Fruit fly (Drosophila melanogaster) whole organism, embryonic: ENCODE results near the gene CG14183.
A peak's percentile ranks its signal among the peaks of the same experiment; 100 is the strongest.

Experiments
- CG10321 ChIP-seq: fragments of 200-800 bp; sonication (Bioruptor generic); IDR thresholded peaks from 2 replicates; pipeline ENCODE4 v1.3.6; 2022; ENCODE audit warnings: missing biosample characterization, missing genetic modification characterization
- CG10959 ChIP-seq: fragments of 200-800 bp; sonication (Bioruptor generic); IDR thresholded peaks from 2 replicates; pipeline ENCODE4 v1.3.6; 2022; ENCODE audit warnings: missing biosample characterization, missing genetic modification characterization
- CG11247 ChIP-seq: fragments of 200-800 bp; sonication (Bioruptor generic); IDR thresholded peaks from 2 replicates; pipeline ENCODE4 v1.3.6; 2022; ENCODE audit warnings: missing biosample characterization, missing genetic modification characterization
- CG12659 ChIP-seq: fragments of 200-800 bp; sonication (Bioruptor generic); optimal IDR thresholded peaks from 3 replicates; lab custom pipeline; 2017; ENCODE audit warnings: mild to moderate bottlenecking, missing biosample characterization, missing genetic modification reagents, missing genetic modification characterization
- CG12942 ChIP-seq: fragments of 200-800 bp; sonication (Bioruptor generic); optimal IDR thresholded peaks from 3 replicates; lab custom pipeline; 2016; ENCODE audit warnings: missing biosample characterization, missing genetic modification characterization
- CG13287 ChIP-seq: fragments of 200-800 bp; sonication (Bioruptor generic); IDR thresholded peaks from 2 replicates; pipeline ENCODE4 v1.3.6; 2022; ENCODE audit warnings: missing biosample characterization, missing genetic modification characterization; ENCODE audit not compliant: partially characterized antibody
- CG14965 ChIP-seq: fragments of 200-800 bp; sonication (Bioruptor generic); optimal IDR thresholded peaks from 2 replicates; lab custom pipeline; 2016; ENCODE audit warnings: missing biosample characterization, missing genetic modification characterization, borderline replicate concordance
- CG15479 ChIP-seq: fragments of 200-800 bp; sonication (Bioruptor generic); optimal IDR thresholded peaks from 3 replicates; lab custom pipeline; 2019; ENCODE audit warnings: missing biosample characterization, mild to moderate bottlenecking, missing genetic modification characterization, moderate library complexity
- CG16815 ChIP-seq: fragments of 200-800 bp; sonication (Bioruptor generic); optimal IDR thresholded peaks from 3 replicates; lab custom pipeline; 2017; ENCODE audit warnings: missing biosample characterization, mild to moderate bottlenecking, missing genetic modification characterization
- CG17385 ChIP-seq: fragments of 200-800 bp; sonication (Bioruptor generic); optimal IDR thresholded peaks from 3 replicates; lab custom pipeline; 2018; ENCODE audit warnings: missing biosample characterization, mild to moderate bottlenecking, missing genetic modification characterization
- CG2712 ChIP-seq: fragments of 200-800 bp; optimal IDR thresholded peaks from 3 replicates; lab custom pipeline; 2019; ENCODE audit warnings: missing biosample characterization, mild to moderate bottlenecking, missing genetic modification characterization, moderate library complexity
- CG31365 ChIP-seq: fragments of 200-800 bp; sonication (Bioruptor generic); optimal IDR thresholded peaks from 2 replicates; lab custom pipeline; 2018; ENCODE audit warnings: missing biosample characterization, mild to moderate bottlenecking, missing genetic modification characterization
- CG31441 ChIP-seq: fragments of 200-800 bp; sonication (Bioruptor generic); IDR thresholded peaks from 2 replicates; pipeline ENCODE4 v1.3.6; 2022; ENCODE audit warnings: missing biosample characterization, missing genetic modification characterization
- CG5245 ChIP-seq: fragments of 200-800 bp; sonication (Bioruptor generic); optimal IDR thresholded peaks from 3 replicates; lab custom pipeline; 2016; ENCODE audit warnings: missing biosample characterization, missing genetic modification characterization
- CG5953 ChIP-seq: fragments of 200-800 bp; sonication (Bioruptor generic); IDR thresholded peaks from 2 replicates; pipeline ENCODE4 v1.3.6; 2022; ENCODE audit warnings: missing biosample characterization, missing genetic modification characterization
- CG6254 ChIP-seq: fragments of 200-800 bp; sonication (Bioruptor generic); optimal IDR thresholded peaks from 3 replicates; lab custom pipeline; 2017; ENCODE audit warnings: mild to moderate bottlenecking, missing biosample characterization, missing genetic modification reagents, missing genetic modification characterization
- CG6272 ChIP-seq: fragments of 200-800 bp; sonication (Bioruptor generic); IDR thresholded peaks from 2 replicates; pipeline ENCODE4 v1.3.6; 2022; ENCODE audit warnings: missing biosample characterization, missing genetic modification characterization
- CG7556 ChIP-seq: fragments of 200-800 bp; sonication (Bioruptor generic); optimal IDR thresholded peaks from 2 replicates; lab custom pipeline; 2017; ENCODE audit warnings: missing biosample characterization, mild to moderate bottlenecking, missing genetic modification characterization
- CG7963 ChIP-seq: fragments of 200-800 bp; sonication (Bioruptor generic); IDR thresholded peaks from 3 replicates; pipeline ENCODE4 v1.3.6; 2022; ENCODE audit warnings: missing biosample characterization, missing genetic modification characterization; ENCODE audit not compliant: partially characterized antibody
- CG8281 ChIP-seq: fragments of 200-800 bp; sonication (Bioruptor generic); optimal IDR thresholded peaks from 2 replicates; lab custom pipeline; 2018; ENCODE audit warnings: missing biosample characterization, mild to moderate bottlenecking, missing genetic modification characterization, moderate library complexity
- CG9609 ChIP-seq: fragments of 200-800 bp; sonication (Bioruptor generic); optimal IDR thresholded peaks from 3 replicates; lab custom pipeline; 2016; ENCODE audit warnings: missing biosample characterization, missing genetic modification characterization
- Dip2 ChIP-seq: fragments of 200-800 bp; sonication (Bioruptor generic); IDR thresholded peaks from 2 replicates; pipeline ENCODE4 v1.3.6; 2022; ENCODE audit warnings: missing biosample characterization, missing genetic modification characterization
- Dp ChIP-seq: fragments of 200-800 bp; sonication (Bioruptor generic); optimal IDR thresholded peaks from 2 replicates; lab custom pipeline; 2018; ENCODE audit warnings: missing biosample characterization, mild to moderate bottlenecking, missing genetic modification characterization, moderate library complexity
- Drgx ChIP-seq: fragments of 200-800 bp; sonication (Bioruptor generic); IDR thresholded peaks from 2 replicates; pipeline ENCODE4 v1.3.6; 2022; ENCODE audit warnings: missing biosample characterization, missing genetic modification characterization
- Ets97D ChIP-seq: fragments of 200-800 bp; sonication (Bioruptor generic); optimal IDR thresholded peaks from 3 replicates; lab custom pipeline; 2016; ENCODE audit warnings: missing biosample characterization, missing genetic modification characterization
- HHEX ChIP-seq: fragments of 200-800 bp; sonication (Bioruptor generic); optimal IDR thresholded peaks from 3 replicates; lab custom pipeline; 2017; ENCODE audit warnings: missing biosample characterization, mild to moderate bottlenecking, missing genetic modification characterization, missing genetic modification reagents
- HLHmδ ChIP-seq: fragments of 200-800 bp; sonication (Bioruptor generic); optimal IDR thresholded peaks from 2 replicates; lab custom pipeline; 2018; ENCODE audit warnings: missing biosample characterization, mild to moderate bottlenecking, missing genetic modification characterization, moderate library complexity
- Hr51 ChIP-seq, 2 experiments: fragments of 200-800 bp; sonication (Bioruptor generic); optimal IDR thresholded peaks; 2 replicates in 1 of 2; 3 replicates in 1 of 2; lab custom pipeline; 2016 to 2018; ENCODE audit warnings: missing biosample characterization in 2 of 2, missing genetic modification characterization in 2 of 2, mild to moderate bottlenecking in 1 of 2, moderate library complexity in 1 of 2
- Sin3A ChIP-seq: fragments of >200 bp; optimal IDR thresholded peaks from 2 replicates; lab custom pipeline; 2018
- Spps ChIP-seq: fragments of 200-800 bp; sonication (Bioruptor generic); optimal IDR thresholded peaks from 2 replicates; lab custom pipeline; 2018; ENCODE audit warnings: missing biosample characterization, mild to moderate bottlenecking, missing genetic modification characterization
- Stat92E ChIP-seq, 3 experiments: fragments of >200 bp in 2 of 3; fragments of 200-800 bp in 1 of 3; sonication (Bioruptor generic) in 1 of 3; optimal IDR thresholded peaks; 2 replicates each; lab custom pipeline; 2017 to 2019; ENCODE audit warnings: missing biosample characterization in 3 of 3, missing genetic modification characterization in 3 of 3, mild to moderate bottlenecking in 1 of 3, moderate library complexity in 1 of 3
- abd-A ChIP-seq: fragments of 200-800 bp; sonication (Bioruptor generic); optimal IDR thresholded peaks from 3 replicates; lab custom pipeline; 2019; ENCODE audit warnings: missing biosample characterization, mild to moderate bottlenecking, missing genetic modification characterization, moderate library complexity
- bab2 ChIP-seq: fragments of 200-800 bp; sonication (Bioruptor generic); optimal IDR thresholded peaks from 2 replicates; lab custom pipeline; 2016; ENCODE audit warnings: missing biosample characterization, missing genetic modification characterization
- bbx ChIP-seq: fragments of 200-800 bp; sonication (Bioruptor generic); IDR thresholded peaks from 2 replicates; pipeline ENCODE4 v1.3.6; 2022; ENCODE audit warnings: missing biosample characterization, missing genetic modification characterization; ENCODE audit not compliant: partially characterized antibody
- crp ChIP-seq, 2 experiments: fragments of 200-800 bp; sonication (Bioruptor generic); optimal IDR thresholded peaks; 2 replicates in 1 of 2; 3 replicates in 1 of 2; lab custom pipeline; 2017; ENCODE audit warnings: missing biosample characterization in 2 of 2, missing genetic modification characterization in 2 of 2, mild to moderate bottlenecking in 1 of 2, moderate library complexity in 1 of 2
- dimm ChIP-seq: fragments of 200-800 bp; sonication (Bioruptor generic); IDR thresholded peaks from 2 replicates; pipeline ENCODE4 v1.3.6; 2022; ENCODE audit warnings: missing biosample characterization, missing genetic modification characterization
- gfzf ChIP-seq: fragments of 200-800 bp; sonication (Bioruptor generic); optimal IDR thresholded peaks from 2 replicates; lab custom pipeline; 2016; ENCODE audit warnings: missing biosample characterization, mild to moderate bottlenecking, missing genetic modification characterization, moderate library complexity
- grn ChIP-seq: fragments of 200-800 bp; sonication (Bioruptor generic); optimal IDR thresholded peaks from 3 replicates; lab custom pipeline; 2017; ENCODE audit warnings: missing biosample characterization, missing genetic modification characterization
- knrl ChIP-seq: fragments of 200-800 bp; sonication (Bioruptor generic); IDR thresholded peaks from 3 replicates; pipeline ENCODE4 v1.3.6; 2022; ENCODE audit warnings: missing biosample characterization, missing genetic modification characterization; ENCODE audit not compliant: partially characterized antibody
- nerfin-1 ChIP-seq: fragments of 200-800 bp; sonication (Bioruptor generic); optimal IDR thresholded peaks from 3 replicates; lab custom pipeline; 2019; ENCODE audit warnings: missing biosample characterization, mild to moderate bottlenecking, missing genetic modification characterization, moderate library complexity
- org-1 ChIP-seq: fragments of 200-800 bp; sonication (Bioruptor generic); optimal IDR thresholded peaks from 2 replicates; lab custom pipeline; 2017; ENCODE audit warnings: missing biosample characterization, missing genetic modification characterization
- sima ChIP-seq: fragments of 200-800 bp; sonication (Bioruptor generic); optimal IDR thresholded peaks from 2 replicates; lab custom pipeline; 2016; ENCODE audit warnings: missing biosample characterization, missing genetic modification characterization
- sna ChIP-seq: fragments of 200-800 bp; sonication (Bioruptor generic); IDR thresholded peaks from 2 replicates; pipeline ENCODE4 v1.3.6; 2022; ENCODE audit warnings: missing biosample characterization, missing genetic modification characterization; ENCODE audit not compliant: partially characterized antibody
- tna ChIP-seq: fragments of 200-800 bp; sonication (Bioruptor generic); IDR thresholded peaks from 2 replicates; pipeline ENCODE4 v1.3.6; 2022; ENCODE audit warnings: missing biosample characterization, missing genetic modification characterization; ENCODE audit not compliant: partially characterized antibody
- trem ChIP-seq: fragments of 200-800 bp; optimal IDR thresholded peaks from 3 replicates; lab custom pipeline; 2019; ENCODE audit warnings: missing biosample characterization, mild to moderate bottlenecking, missing genetic modification characterization, moderate library complexity
- usp ChIP-seq: fragments of >200 bp; optimal IDR thresholded peaks from 2 replicates; lab custom pipeline; 2017; ENCODE audit warnings: missing biosample characterization, missing genetic modification characterization
- wek ChIP-seq: fragments of 200-800 bp; sonication (Bioruptor generic); optimal IDR thresholded peaks from 3 replicates; lab custom pipeline; 2018; ENCODE audit warnings: missing biosample characterization, mild to moderate bottlenecking, missing genetic modification characterization, moderate library complexity

Gene CG14183

DNA sequence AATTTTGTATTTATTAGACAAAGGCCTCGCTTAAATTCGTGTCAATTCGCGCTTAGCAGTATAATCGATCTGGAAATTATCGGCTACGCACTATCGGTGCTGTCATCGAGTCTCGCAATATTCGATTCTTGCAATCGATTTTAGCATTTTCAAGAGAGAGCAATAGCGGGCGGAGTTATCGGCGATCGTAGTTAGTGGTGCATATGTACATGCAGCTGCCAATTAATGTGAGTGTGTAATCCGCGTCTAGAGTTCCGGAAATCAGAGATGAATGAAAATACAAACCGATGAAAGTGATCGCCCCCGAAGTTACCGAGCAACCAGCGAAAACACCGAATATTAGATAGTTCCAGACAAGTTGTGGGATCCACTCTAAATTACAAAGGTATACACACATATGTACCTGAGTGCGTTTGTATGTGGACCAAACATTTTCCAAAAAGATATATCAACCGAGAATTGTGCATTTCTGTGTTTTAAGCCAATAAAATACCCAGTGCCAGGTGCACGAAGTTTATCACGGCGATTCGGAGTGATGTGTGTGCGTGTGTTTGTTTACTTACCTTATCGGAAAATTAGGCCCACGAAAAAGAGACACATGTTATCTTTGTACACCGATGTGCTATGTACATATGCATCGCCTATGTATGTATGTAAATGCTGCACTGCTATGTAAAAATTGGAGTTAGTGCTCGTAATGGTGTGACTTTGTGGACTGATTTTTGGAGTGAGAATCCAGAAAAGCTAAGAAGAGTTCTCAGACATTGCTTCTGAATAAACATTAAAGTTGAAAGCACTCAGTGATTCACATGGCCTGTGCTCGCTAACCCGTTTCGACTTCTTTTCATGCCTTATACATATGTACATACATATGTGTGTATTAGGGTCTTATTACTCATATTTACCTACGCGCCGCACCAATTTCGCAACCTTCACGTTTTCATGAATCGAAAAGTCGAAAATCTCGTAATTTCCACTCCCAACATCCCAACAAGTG, 21.1 kb downstream of the CG14183 start (continued):
- TF ChIP-seq sima (GFP tag; lab: Kevin White, UChicago) (no peak), CG13287 (GFP tag; lab: Robert Waterston, UW) (peak; percentile 91), sna (GFP tag; lab: Robert Waterston, UW) (peak; percentile 92), CG5953 (GFP tag; lab: Robert Waterston, UW) (no peak), grn (GFP tag; lab: Kevin White, UChicago) (no peak), Hr51 (GFP tag; optimal IDR thresholded peaks at IDR 0.05; lab: Kevin White, UChicago) (no peak), CG8281 (no peak), Sin3A (lab: Kevin White, UChicago) (no peak), CG11247 (GFP tag; lab: Robert Waterston, UW) (no peak), nerfin-1 (tag; lab: Kevin White, UChicago) (no peak), CG7556 (GFP tag; lab: Kevin White, UChicago) (no peak), CG6272 (GFP tag; lab: Robert Waterston, UW) (no peak), CG16815 (GFP tag; lab: Kevin White, UChicago) (no peak), Dip2 (GFP tag; lab: Robert Waterston, UW) (no peak), CG2712 (no peak), HLHmδ (peak; percentile 81), knrl (peak; percentile 74; the same call in 2 of the 3 replicates), CG6254 (no peak), Drgx (GFP tag; lab: Robert Waterston, UW) (no peak), wek (GFP tag; lab: Kevin White, UChicago) (peak; percentile 35), CG15479 (GFP tag; lab: Kevin White, UChicago) (peak; percentile 84), usp (no peak), bab2 (GFP tag; lab: Kevin White, UChicago) (no peak), org-1 (no peak), CG10959 (GFP tag; lab: Robert Waterston, UW) (no peak), CG17385 (no peak), trem (tag; lab: Kevin White, UChicago) (peak; percentile 59), Stat92E (GFP tag; optimal IDR thresholded peaks at IDR 0.05; lab: Kevin White, UChicago) (no peak), dimm (no peak), abd-A (no peak), HHEX (GFP tag; lab: Kevin White, UChicago) (no peak), Dp (GFP tag; lab: Kevin White, UChicago) (peak; percentile 89), crp (GFP tag; optimal IDR thresholded peaks at IDR 0.05; lab: Kevin White, UChicago) (no peak), CG14965 (GFP tag; lab: Kevin White, UChicago) (no peak), CG9609 (GFP tag; lab: Kevin White, UChicago) (no peak), CG12659 (GFP tag; lab: Kevin White, UChicago) (peak; percentile 41), gfzf (GFP tag; lab: Kevin White, UChicago) (peak; percentile 17), CG7963 (GFP tag; lab: Robert Waterston, UW) (peak; percentile 100), bbx (GFP tag; lab: Robert Waterston, UW) (peak; percentile 99), tna (GFP tag; lab: Robert Waterston, UW) (peak; percentile 100), Spps (tag; lab: Kevin White, UChicago) (no peak), CG31365 (tag; lab: Kevin White, UChicago) (no peak), CG12942 (no peak), Ets97D (GFP tag; lab: Kevin White, UChicago) (peak; percentile 41), CG5245 (GFP tag; lab: Kevin White, UChicago) (no peak), CG10321 (no peak), CG31441 (GFP tag; lab: Robert Waterston, UW) (no peak)
